Worm (Caenorhabditis elegans) whole organism, L1 larva: ENCODE measurements around the gene T09F3.2.

ENCODE experiments used
- C04F5.9 ChIP-seq: sonication (generic microtip); optimal IDR thresholded peaks from 2 replicates; lab custom pipeline; 2016; ENCODE audit warnings: missing genetic modification characterization, missing compliant biosample characterization
- C16A3.4 ChIP-seq: fragments of 150-350 bp; optimal IDR thresholded peaks from 2 replicates; lab custom pipeline; 2014; ENCODE audit warnings: missing biosample characterization, missing genetic modification characterization
- C34B4.2 ChIP-seq: sonication (generic microtip); optimal IDR thresholded peaks from 2 replicates; lab custom pipeline; 2017; ENCODE audit warnings: mild to moderate bottlenecking, missing genetic modification characterization, missing compliant biosample characterization
- F16B12.6 ChIP-seq: fragments of 150-350 bp; optimal IDR thresholded peaks from 2 replicates; lab custom pipeline; 2014; ENCODE audit warnings: missing biosample characterization, missing genetic modification characterization
- Y116A8C.19 ChIP-seq: sonication (generic microtip); optimal IDR thresholded peaks from 2 replicates; lab custom pipeline; 2016; ENCODE audit warnings: missing compliant biosample characterization, missing genetic modification characterization, borderline replicate concordance
- aha-1 ChIP-seq: fragments of 150-350 bp; optimal IDR thresholded peaks from 2 replicates; lab custom pipeline; 2014; ENCODE audit warnings: missing biosample characterization, missing genetic modification characterization
- alr-1 ChIP-seq: fragments of 200-800 bp; sonication (Bioruptor generic); optimal IDR thresholded peaks from 2 replicates; lab custom pipeline; 2018; ENCODE audit warnings: borderline replicate concordance, mild to moderate bottlenecking, missing genetic modification characterization, missing compliant biosample characterization
- aly-2 ChIP-seq: fragments of 150-350 bp; optimal IDR thresholded peaks from 2 replicates; lab custom pipeline; 2014; ENCODE audit warnings: missing biosample characterization, missing genetic modification characterization
- ceh-63 ChIP-seq: fragments of 200-800 bp; sonication (Bioruptor generic); optimal IDR thresholded peaks from 2 replicates; lab custom pipeline; 2018; ENCODE audit warnings: mild to moderate bottlenecking, missing genetic modification characterization, missing compliant biosample characterization
- ceh-82 ChIP-seq, 3 experiments: fragments of 150-350 bp in 1 of 3; sonication (generic microtip) in 2 of 3; optimal IDR thresholded peaks; 2 replicates each; lab custom pipeline; 2014 to 2017; ENCODE audit warnings: missing biosample characterization in 3 of 3, missing genetic modification characterization in 3 of 3
- ceh-88 ChIP-seq: fragments of 200-800 bp; sonication (Bioruptor generic); IDR thresholded peaks from 2 replicates; pipeline ENCODE4 v1.3.6; 2022; ENCODE audit warnings: missing genetic modification characterization, missing compliant biosample characterization
- ceh-90 ChIP-seq: sonication (generic microtip); optimal IDR thresholded peaks from 2 replicates; lab custom pipeline; 2016; ENCODE audit warnings: missing genetic modification characterization, missing compliant biosample characterization
- dpl-1 ChIP-seq, 3 experiments: fragments of 150-350 bp in 2 of 3; sonication (generic microtip) in 1 of 3; optimal IDR thresholded peaks; 2 replicates each; lab custom pipeline; 2014 to 2017; ENCODE audit warnings: missing biosample characterization in 3 of 3, missing genetic modification characterization in 3 of 3, missing genetic modification reagents in 3 of 3
- dsc-1 ChIP-seq: sonication (generic microtip); optimal IDR thresholded peaks from 2 replicates; lab custom pipeline; 2016; ENCODE audit warnings: mild to moderate bottlenecking, missing genetic modification characterization, missing compliant biosample characterization
- efl-1 ChIP-seq, 4 experiments: fragments of 150-350 bp; optimal IDR thresholded peaks in 3 of 4; peaks in 1 of 4; 1 replicate in 1 of 4; 2 replicates in 3 of 4; lab custom pipeline; 2014; ENCODE audit warnings: missing biosample characterization in 2 of 4, missing genetic modification characterization in 2 of 4, missing genetic modification reagents in 2 of 4
- efl-3 ChIP-seq: fragments of 200-800 bp; sonication (Bioruptor generic); optimal IDR thresholded peaks from 2 replicates; lab custom pipeline; 2018; ENCODE audit warnings: mild to moderate bottlenecking, missing genetic modification characterization, missing compliant biosample characterization
- egl-13 ChIP-seq: sonication (generic microtip); optimal IDR thresholded peaks from 2 replicates; lab custom pipeline; 2016; ENCODE audit warnings: missing genotype, missing genetic modification reagents, missing genetic modification characterization, missing compliant biosample characterization
- elt-3 ChIP-seq, 6 experiments: fragments of 150-350 bp in 1 of 6; sonication (generic microtip); optimal IDR thresholded peaks; 2 replicates each; lab custom pipeline; 2017 to 2018; ENCODE audit warnings: missing biosample characterization in 6 of 6, missing genetic modification characterization in 6 of 6, inconsistent platforms in 1 of 6
- ets-5 ChIP-seq: fragments of 200-800 bp; sonication (Bioruptor generic); IDR thresholded peaks from 2 replicates; pipeline ENCODE4 v1.3.6; 2022; ENCODE audit warnings: missing genetic modification characterization, missing compliant biosample characterization
- fkh-10 ChIP-seq: sonication (generic microtip); optimal IDR thresholded peaks from 2 replicates; lab custom pipeline; 2017; ENCODE audit warnings: missing biosample characterization, missing genetic modification reagents, missing genetic modification characterization
- fos-1 ChIP-seq: fragments of 150-350 bp; optimal IDR thresholded peaks from 2 replicates; lab custom pipeline; 2014; ENCODE audit warnings: missing biosample characterization, missing genetic modification characterization
- grh-1 ChIP-seq: fragments of 200-800 bp; sonication (Bioruptor generic); IDR thresholded peaks from 2 replicates; pipeline ENCODE4 v1.3.6; 2022; ENCODE audit warnings: missing genetic modification reagents, missing genetic modification characterization, missing compliant biosample characterization
- hlh-17 ChIP-seq: fragments of 200-800 bp; sonication (Bioruptor generic); optimal IDR thresholded peaks from 2 replicates; lab custom pipeline; 2018; ENCODE audit warnings: missing genetic modification characterization, mild to moderate bottlenecking, missing compliant biosample characterization, moderate library complexity, borderline replicate concordance
- hlh-4 ChIP-seq: sonication (generic microtip); optimal IDR thresholded peaks from 2 replicates; lab custom pipeline; 2016; ENCODE audit warnings: mild to moderate bottlenecking, missing genetic modification characterization, missing compliant biosample characterization
- hpl-2 ChIP-seq: fragments of 150-350 bp; optimal IDR thresholded peaks from 2 replicates; lab custom pipeline; 2014; ENCODE audit warnings: missing biosample characterization, missing genetic modification reagents, missing genetic modification characterization
- irx-1 ChIP-seq: sonication (generic microtip); optimal IDR thresholded peaks from 2 replicates; lab custom pipeline; 2016; ENCODE audit warnings: missing genetic modification characterization, missing compliant biosample characterization
- lin-35 ChIP-seq, 2 experiments: fragments of 150-350 bp; optimal IDR thresholded peaks; 2 replicates each; lab custom pipeline; 2014; ENCODE audit warnings: missing biosample characterization in 2 of 2, missing genetic modification characterization in 2 of 2, missing genetic modification reagents in 2 of 2
- lin-39 ChIP-seq: fragments of 150-350 bp; optimal IDR thresholded peaks from 2 replicates; lab custom pipeline; 2014; ENCODE audit warnings: missing biosample characterization, missing genetic modification reagents, missing genetic modification characterization
- lir-3 ChIP-seq: sonication (generic microtip); optimal IDR thresholded peaks from 2 replicates; lab custom pipeline; 2016; ENCODE audit warnings: mild to moderate bottlenecking, missing genetic modification characterization, moderate library complexity, missing compliant biosample characterization; ENCODE audit not compliant: poor library complexity
- lsy-2 ChIP-seq, 2 experiments: fragments of 150-350 bp; optimal IDR thresholded peaks; 2 replicates each; lab custom pipeline; 2014; ENCODE audit warnings: missing biosample characterization in 2 of 2, missing genetic modification characterization in 2 of 2
- mab-9 ChIP-seq: fragments of 200-800 bp; sonication (Bioruptor generic); IDR thresholded peaks from 2 replicates; pipeline ENCODE4 v1.3.6; 2022; ENCODE audit warnings: missing genetic modification reagents, missing genetic modification characterization, missing compliant biosample characterization
- mef-2 ChIP-seq: fragments of 150-350 bp; optimal IDR thresholded peaks from 2 replicates; lab custom pipeline; 2014; ENCODE audit warnings: missing biosample characterization, missing genetic modification characterization
- mep-1 ChIP-seq: fragments of 150-350 bp; optimal IDR thresholded peaks from 2 replicates; lab custom pipeline; 2014; ENCODE audit warnings: missing biosample characterization, missing genetic modification characterization
- nhr-11 ChIP-seq: fragments of 150-350 bp; optimal IDR thresholded peaks from 2 replicates; lab custom pipeline; 2014; ENCODE audit warnings: missing biosample characterization, missing genetic modification characterization
- nhr-47 ChIP-seq: sonication (generic microtip); optimal IDR thresholded peaks from 2 replicates; lab custom pipeline; 2016; ENCODE audit warnings: mild to moderate bottlenecking, missing genetic modification characterization, moderate library complexity, missing compliant biosample characterization
- nhr-71 ChIP-seq: sonication (generic microtip); optimal IDR thresholded peaks from 2 replicates; lab custom pipeline; 2016; ENCODE audit warnings: mild to moderate bottlenecking, missing genetic modification characterization, moderate library complexity, missing compliant biosample characterization
- nhr-76 ChIP-seq: sonication (generic microtip); optimal IDR thresholded peaks from 2 replicates; lab custom pipeline; 2017; ENCODE audit warnings: missing biosample characterization, missing genetic modification characterization
- nhr-77 ChIP-seq: fragments of 150-350 bp; optimal IDR thresholded peaks from 2 replicates; lab custom pipeline; 2014; ENCODE audit warnings: missing biosample characterization, missing genetic modification characterization
- nhr-90 ChIP-seq: sonication (generic microtip); optimal IDR thresholded peaks from 2 replicates; lab custom pipeline; 2016; ENCODE audit warnings: mild to moderate bottlenecking, missing genetic modification characterization, missing compliant biosample characterization; ENCODE audit not compliant: poor library complexity
- pax-3 ChIP-seq: fragments of 200-800 bp; sonication (Bioruptor generic); optimal IDR thresholded peaks from 2 replicates; lab custom pipeline; 2018; ENCODE audit warnings: mild to moderate bottlenecking, missing genetic modification characterization, moderate library complexity, missing compliant biosample characterization
- snpc-4 ChIP-seq: fragments of 150-350 bp; optimal IDR thresholded peaks from 2 replicates; lab custom pipeline; 2014; ENCODE audit warnings: missing biosample characterization, missing genetic modification characterization
- snu-23 ChIP-seq: sonication (generic microtip); optimal IDR thresholded peaks from 2 replicates; lab custom pipeline; 2016; ENCODE audit warnings: missing genetic modification characterization, missing compliant biosample characterization
- sox-4 ChIP-seq: sonication (generic microtip); optimal IDR thresholded peaks from 2 replicates; lab custom pipeline; 2016; ENCODE audit warnings: missing genetic modification characterization, missing compliant biosample characterization
- tlp-1 ChIP-seq: fragments of 150-350 bp; optimal IDR thresholded peaks from 2 replicates; lab custom pipeline; 2014; ENCODE audit warnings: missing biosample characterization, missing genetic modification characterization
- unc-130 ChIP-seq: fragments of 150-350 bp; optimal IDR thresholded peaks from 2 replicates; lab custom pipeline; 2017; ENCODE audit warnings: missing biosample characterization, missing genetic modification characterization, inconsistent platforms
- unc-62 ChIP-seq: fragments of 150-350 bp; optimal IDR thresholded peaks from 2 replicates; lab custom pipeline; 2014; ENCODE audit warnings: missing biosample characterization, missing genetic modification reagents, missing genetic modification characterization
- unc-98 ChIP-seq: fragments of 200-800 bp; sonication (Bioruptor generic); IDR thresholded peaks from 2 replicates; pipeline ENCODE4 v1.3.6; 2022; ENCODE audit warnings: missing genetic modification characterization, missing compliant biosample characterization
- vab-15 ChIP-seq: sonication (generic microtip); optimal IDR thresholded peaks from 2 replicates; lab custom pipeline; 2017; ENCODE audit warnings: missing genotype, mild to moderate bottlenecking, missing genetic modification characterization, missing compliant biosample characterization
- xbp-1 ChIP-seq: sonication (generic microtip); optimal IDR thresholded peaks from 2 replicates; lab custom pipeline; 2016; ENCODE audit warnings: missing genetic modification characterization, missing compliant biosample characterization
- zag-1 ChIP-seq: fragments of 150-350 bp; optimal IDR thresholded peaks from 2 replicates; lab custom pipeline; 2014; ENCODE audit warnings: missing biosample characterization, missing genetic modification characterization
- zip-4 ChIP-seq: fragments of 200-800 bp; sonication (Bioruptor generic); optimal IDR thresholded peaks from 2 replicates; lab custom pipeline; 2018; ENCODE audit warnings: mild to moderate bottlenecking, missing genetic modification characterization, moderate library complexity, missing compliant biosample characterization
- ztf-11 ChIP-seq, 2 experiments: sonication (generic microtip); optimal IDR thresholded peaks; 2 replicates each; lab custom pipeline; 2016 to 2017; ENCODE audit warnings: missing genetic modification characterization in 2 of 2, missing biosample characterization in 1 of 2, missing compliant biosample characterization in 1 of 2
- ztf-4 ChIP-seq: fragments of 150-350 bp; optimal IDR thresholded peaks from 2 replicates; lab custom pipeline; 2014; ENCODE audit warnings: missing biosample characterization, missing genetic modification characterization

T09F3.2 gene

ce11 chrII:10350487-10350886 lies 40.5 kb upstream of the T09F3.2 start, which contains the start of gene C07E3.9 (continued):
- TF ChIP-seq lin-35 (GFP tag; optimal IDR thresholded peaks at IDR 0.05; lab: Kevin White, UChicago), result peak; percentile 94 to 98
- TF ChIP-seq mep-1, result no peak
- no peak for TF ChIP-seq nhr-76 (tag; lab: Kevin White, UChicago)
- TF ChIP-seq elt-3 (tag; optimal IDR thresholded peaks at IDR 0.05; lab: Kevin White, UChicago), result peak in 1 of 6 experiments; percentile 21
- no peak for TF ChIP-seq unc-62 (GFP tag; lab: Kevin White, UChicago)
- TF ChIP-seq irx-1 (tag; lab: Kevin White, UChicago), result no peak
- no peak for TF ChIP-seq ztf-11 (tag; optimal IDR thresholded peaks at IDR 0.05; lab: Kevin White, UChicago)
- TF ChIP-seq unc-98 (GFP tag; lab: Robert Waterston, UW), result no peak
- TF ChIP-seq efl-1 (optimal IDR thresholded peaks at IDR 0.05; lab: Kevin White, UChicago), result peak; percentile 94 to 97
- peak; percentile 94 to 99 for TF ChIP-seq efl-1 (GFP tag; optimal IDR thresholded peaks at IDR 0.05 in 1 of 2; lab: Kevin White, UChicago)
- no peak for TF ChIP-seq nhr-90
- no peak for TF ChIP-seq zag-1 (tag; lab: Kevin White, UChicago)
- peak; percentile 28 for TF ChIP-seq fos-1 (tag; lab: Kevin White, UChicago)
- TF ChIP-seq dsc-1 (tag; lab: Kevin White, UChicago), result no peak
- no peak for TF ChIP-seq vab-15 (tag; lab: Kevin White, UChicago)
- no peak for TF ChIP-seq hlh-17 (GFP tag; lab: Kevin White, UChicago)
- no peak for TF ChIP-seq tlp-1
- TF ChIP-seq lin-39, result no peak
- TF ChIP-seq nhr-11 (tag; lab: Kevin White, UChicago), result no peak
- peak; percentile 41 for TF ChIP-seq C16A3.4 (tag; lab: Kevin White, UChicago)
- no peak for TF ChIP-seq ets-5 (GFP tag; lab: Robert Waterston, UW)
- TF ChIP-seq ztf-4 (tag; lab: Kevin White, UChicago), result no peak
- no peak for TF ChIP-seq Y116A8C.19 (tag; lab: Kevin White, UChicago)
- peak; percentile 28 for TF ChIP-seq xbp-1 (tag; lab: Kevin White, UChicago)
- no peak for TF ChIP-seq C34B4.2 (tag; lab: Kevin White, UChicago)
- no peak for TF ChIP-seq C04F5.9 (tag; lab: Kevin White, UChicago)
- TF ChIP-seq ceh-63, result no peak
- no peak for TF ChIP-seq nhr-77 (tag; lab: Kevin White, UChicago)
- no peak for TF ChIP-seq ceh-88 (GFP tag; lab: Robert Waterston, UW)
- TF ChIP-seq grh-1 (GFP tag; lab: Robert Waterston, UW), result no peak
- TF ChIP-seq F16B12.6 (tag; lab: Kevin White, UChicago), result peak; percentile 33
- TF ChIP-seq aly-2 (tag; lab: Kevin White, UChicago), result no peak
- TF ChIP-seq lsy-2 (tag; optimal IDR thresholded peaks at IDR 0.05; lab: Kevin White, UChicago), result peak; percentile 27 to 81
- peak; percentile 27 for TF ChIP-seq unc-130 (tag; lab: Kevin White, UChicago)
- no peak for TF ChIP-seq efl-3 (GFP tag; lab: Kevin White, UChicago)
- peak; percentile 50 for TF ChIP-seq snu-23 (GFP tag; lab: Kevin White, UChicago)
- no peak for TF ChIP-seq hpl-2 (GFP tag; lab: Kevin White, UChicago)
- peak; percentile 90 to 96 (median 93) for TF ChIP-seq dpl-1 (GFP tag; optimal IDR thresholded peaks at IDR 0.05; lab: Kevin White, UChicago)
- TF ChIP-seq ceh-82 (tag; optimal IDR thresholded peaks at IDR 0.05; lab: Kevin White, UChicago), result peak in 2 of 3 experiments; percentile 23 to 24
- no peak for TF ChIP-seq lir-3
- TF ChIP-seq pax-3, result no peak
- no peak for TF ChIP-seq mef-2 (tag; lab: Kevin White, UChicago)
- no peak for TF ChIP-seq nhr-47 (tag; lab: Kevin White, UChicago)
- no peak for TF ChIP-seq hlh-4 (tag; lab: Kevin White, UChicago)
- TF ChIP-seq sox-4 (tag; lab: Kevin White, UChicago), result no peak
- no peak for TF ChIP-seq fkh-10 (GFP tag; lab: Kevin White, UChicago)
- no peak for TF ChIP-seq egl-13 (tag; lab: Kevin White, UChicago)
- no peak for TF ChIP-seq zip-4
- peak; percentile 39; the same call in 1 of the 2 replicates for TF ChIP-seq mab-9 (GFP tag; lab: Robert Waterston, UW)
- TF ChIP-seq snpc-4 (tag; lab: Kevin White, UChicago), result no peak
- TF ChIP-seq ceh-90, result no peak
- TF ChIP-seq alr-1, result no peak
- peak; percentile 11 for TF ChIP-seq nhr-71 (tag; lab: Kevin White, UChicago)
- no peak for TF ChIP-seq aha-1 (tag; lab: Kevin White, UChicago)
